Worm (Caenorhabditis elegans) whole organism, L3 larva: ENCODE data around the gene wago-5.
"Not testable (repeated sequence)": the region's sequence is repeated elsewhere in the genome, so short reads cannot be mapped to it uniquely, and the experiment has no call there.

Experiments
- nhr-77 ChIP-seq: fragments of 150-350 bp; optimal IDR thresholded peaks from 2 replicates; lab custom pipeline; 2014; ENCODE audit warnings: missing biosample characterization, missing genetic modification characterization
- skn-1 ChIP-seq: fragments of 150-350 bp; optimal IDR thresholded peaks from 2 replicates; lab custom pipeline; 2014; ENCODE audit warnings: missing biosample characterization, missing genetic modification characterization
- snpc-4 ChIP-seq: fragments of 150-350 bp; optimal IDR thresholded peaks from 2 replicates; lab custom pipeline; 2014; ENCODE audit warnings: missing biosample characterization, missing genetic modification characterization

DNA sequence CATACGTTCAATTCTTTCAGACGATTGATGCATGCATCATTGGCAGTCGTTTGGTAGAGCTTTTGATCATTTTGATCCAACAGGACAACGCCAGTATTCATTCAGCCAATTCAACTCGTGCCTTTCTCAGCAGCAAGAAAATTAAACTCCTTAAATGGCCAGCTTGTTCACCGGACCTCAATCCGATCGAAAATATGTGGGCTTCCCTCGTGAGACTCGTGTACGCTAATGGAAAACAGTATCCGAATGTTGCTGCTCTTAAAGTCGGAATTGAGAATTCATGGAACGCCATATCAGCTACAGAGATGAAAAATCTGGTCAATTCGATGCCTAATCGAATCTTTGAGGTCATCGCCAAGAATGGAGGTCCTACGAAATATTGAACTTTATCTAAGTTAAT is at the start of gene wago-5:
- TF ChIP-seq snpc-4, skn-1, nhr-77 (tag; lab: Kevin White, UChicago): not testable (repeated sequence)
